Worm (Caenorhabditis elegans): ENCODE measurements around the gene idpp-7.

Gene idpp-7

DNA sequence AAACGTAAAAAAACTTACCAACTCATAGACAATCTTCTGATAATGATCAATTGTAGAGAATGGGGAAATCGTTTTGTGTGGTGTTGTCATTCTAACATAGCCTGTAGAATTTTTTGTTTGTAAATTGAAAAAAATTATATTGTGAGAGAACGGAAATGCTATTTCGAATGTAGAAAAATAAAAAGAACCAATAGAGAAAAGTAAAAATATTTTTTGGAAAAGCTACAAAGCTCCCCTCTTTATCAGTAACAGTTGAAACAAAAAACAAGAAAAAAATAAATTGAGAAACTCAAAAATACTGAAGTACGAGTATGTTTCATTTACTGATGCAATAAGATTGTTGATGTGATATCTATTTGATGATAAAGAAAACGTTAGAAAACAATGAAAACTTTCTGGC is 8.1 kb upstream of the idpp-7 start, which contains the start of gene C27D8.3:
Gene C27D8.3 (minus strand): TSS at position 101 of the 400 bp plus-strand sequence.
- no peak for TF ChIP-seq sptf-1 (tag; optimal IDR thresholded peaks at IDR 0.05)
- no peak for TF ChIP-seq bed-3 (GFP tag; optimal IDR thresholded peaks at IDR 0.05)
- TF ChIP-seq mab-5 (tag; optimal IDR thresholded peaks at IDR 0.05), result no peak
- no peak for TF ChIP-seq snpc-4 (tag; optimal IDR thresholded peaks at IDR 0.05)
- TF ChIP-seq nhr-76 (tag; optimal IDR thresholded peaks at IDR 0.05), result no peak
- no peak for TF ChIP-seq unc-39 (tag; optimal IDR thresholded peaks at IDR 0.05)
- no peak for TF ChIP-seq mls-2 (tag; optimal IDR thresholded peaks at IDR 0.05)
- no peak for TF ChIP-seq tbx-8 (GFP tag; optimal IDR thresholded peaks at IDR 0.05)
- TF ChIP-seq mep-1 (tag; optimal IDR thresholded peaks at IDR 0.05), result no peak
- TF ChIP-seq M03D4.4 (tag; optimal IDR thresholded peaks at IDR 0.05), result no peak
- TF ChIP-seq ceh-39 (tag; optimal IDR thresholded peaks at IDR 0.05), result no peak
- no peak for TF ChIP-seq drap-1 (GFP tag; optimal IDR thresholded peaks at IDR 0.05)
- no peak for TF ChIP-seq cnd-1 (tag; optimal IDR thresholded peaks at IDR 0.05)

DNA sequence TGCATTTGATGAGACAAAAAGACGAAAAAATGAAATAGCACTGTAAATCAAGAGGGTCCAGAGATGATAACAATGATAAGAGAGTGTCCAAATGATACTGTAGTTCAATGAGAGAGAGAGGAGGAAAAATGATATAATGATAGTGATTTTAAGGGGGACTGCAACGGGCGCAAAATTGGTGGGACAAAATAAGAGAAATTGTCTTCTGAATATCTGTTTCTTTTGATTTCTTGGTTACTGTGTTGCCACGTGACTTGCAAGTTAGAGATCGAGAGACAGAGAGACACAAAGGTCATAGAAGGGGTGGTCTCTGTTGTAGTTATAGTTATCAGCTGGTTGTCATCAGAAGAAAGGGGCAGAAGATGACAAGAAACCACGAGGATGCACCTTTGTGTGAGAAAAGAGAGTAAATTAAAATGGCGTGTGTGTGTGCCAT is 3.8 kb upstream of the idpp-7 start:
- TF ChIP-seq elt-3 (tag; optimal IDR thresholded peaks at IDR 0.05), result peak; percentile 89
- no peak for TF ChIP-seq lin-32 (GFP tag; optimal IDR thresholded peaks at IDR 0.05)

DNA sequence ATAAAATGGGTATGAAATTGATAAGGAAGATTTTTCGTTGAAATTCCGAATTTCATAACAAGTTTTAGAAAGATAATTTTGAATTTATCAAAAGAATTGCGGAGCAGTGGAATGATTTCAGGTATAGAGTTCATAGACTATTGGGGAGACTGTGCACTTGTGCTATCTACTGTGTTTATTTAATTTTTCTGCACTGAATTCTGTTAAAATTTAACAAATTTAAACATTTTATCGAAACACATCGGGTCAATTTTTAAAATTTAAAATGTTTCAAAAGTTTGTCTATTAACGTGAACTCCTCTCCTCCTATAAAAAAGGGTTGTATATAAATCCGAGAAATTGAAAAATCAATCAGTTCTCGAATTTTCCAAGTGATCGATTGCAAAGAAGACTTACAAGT is 2.2 kb upstream of the idpp-7 start, which contains the start of gene C27D8.1:
Gene C27D8.1 (plus strand): TSS at position 301 of the 400 bp plus-strand sequence.
- TF ChIP-seq M03D4.4 (tag; optimal IDR thresholded peaks at IDR 0.05), result no peak
- no peak for TF ChIP-seq flh-1 (GFP tag; optimal IDR thresholded peaks at IDR 0.05)
- TF ChIP-seq drap-1 (GFP tag; optimal IDR thresholded peaks at IDR 0.05), result no peak
- no peak for TF ChIP-seq sptf-1 (tag; optimal IDR thresholded peaks at IDR 0.05)
- TF ChIP-seq mls-2 (tag; optimal IDR thresholded peaks at IDR 0.05), result no peak
- no peak for TF ChIP-seq unc-62 (GFP tag; optimal IDR thresholded peaks at IDR 0.05)
- no peak for TF ChIP-seq nhr-237 (tag; optimal IDR thresholded peaks at IDR 0.05)
- TF ChIP-seq mep-1 (tag; optimal IDR thresholded peaks at IDR 0.05), result no peak
- TF ChIP-seq ztf-11 (tag; optimal IDR thresholded peaks at IDR 0.05), result no peak
- TF ChIP-seq cnd-1 (tag; optimal IDR thresholded peaks at IDR 0.05), result no peak
- TF ChIP-seq tbx-8 (GFP tag; optimal IDR thresholded peaks at IDR 0.05), result no peak
- no peak for TF ChIP-seq nhr-28 (tag; optimal IDR thresholded peaks at IDR 0.05)
- no peak for TF ChIP-seq ceh-39 (tag; optimal IDR thresholded peaks at IDR 0.05)
- no peak for TF ChIP-seq nhr-12 (tag; optimal IDR thresholded peaks at IDR 0.05)
- TF ChIP-seq blmp-1 (tag; optimal IDR thresholded peaks at IDR 0.05), result no peak
- TF ChIP-seq ceh-83 (GFP tag; optimal IDR thresholded peaks at IDR 0.05), result no peak
- no peak for TF ChIP-seq elt-3 (tag; optimal IDR thresholded peaks at IDR 0.05)
- TF ChIP-seq sem-2 (GFP tag; optimal IDR thresholded peaks at IDR 0.05), result no peak

DNA sequence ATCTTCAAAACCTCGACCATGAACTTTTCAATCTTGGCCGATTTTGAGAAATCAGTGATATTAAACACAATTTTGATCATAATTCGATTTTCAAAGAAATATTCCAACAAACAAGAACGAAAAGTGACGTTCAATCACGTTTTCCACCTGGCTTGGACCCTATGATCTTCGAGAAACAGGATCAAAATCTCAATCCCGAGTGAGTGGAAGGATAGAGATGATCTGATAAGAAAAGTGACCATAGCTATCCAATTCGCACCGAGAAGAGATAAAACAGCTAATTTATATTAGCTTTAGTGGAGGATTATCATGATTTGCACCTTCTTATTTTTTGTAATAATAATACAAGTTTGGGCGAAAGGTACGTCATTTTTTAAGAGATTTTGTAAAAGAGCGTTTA is 1.3 kb downstream of the idpp-7 start, which contains the start of gene T23F6.2:
Gene T23F6.2 (plus strand): TSS at position 251 of the 400 bp plus-strand sequence.
- TF ChIP-seq nhr-2 (tag; optimal IDR thresholded peaks at IDR 0.05), result no peak
- TF ChIP-seq elt-1 (tag; optimal IDR thresholded peaks at IDR 0.05; ENCODE audit: borderline replicate concordance, insufficient read depth), result peak; percentile 47

DNA sequence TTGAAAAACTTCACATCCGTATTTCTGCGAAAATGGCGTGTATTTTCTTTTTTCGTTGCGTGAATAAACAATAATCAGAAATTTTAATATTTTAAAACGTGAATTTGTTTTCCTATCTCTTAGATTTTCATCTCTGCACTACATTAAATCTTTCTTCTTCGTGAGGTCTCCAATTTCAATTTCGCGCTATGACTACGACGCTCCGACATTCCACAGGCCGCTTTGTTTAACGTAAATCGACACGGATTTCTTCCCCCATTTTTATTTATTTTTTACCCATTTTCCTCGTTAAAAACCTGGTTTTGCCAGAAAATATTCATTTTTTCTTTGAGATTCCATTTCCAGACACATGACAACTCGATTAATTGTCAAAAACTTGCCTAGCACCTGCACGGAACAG is 4.9 kb downstream of the idpp-7 start, which contains the start of the genes T23F6.3 and rbd-1:
Gene T23F6.3 (minus strand): TSS at position 120 of the 400 bp plus-strand sequence.
Gene rbd-1 (plus strand): TSS at position 346 of the 400 bp plus-strand sequence.
- TF ChIP-seq ceh-43 (GFP tag; optimal IDR thresholded peaks at IDR 0.05) (no peak), lin-32 (GFP tag; optimal IDR thresholded peaks at IDR 0.05) (no peak), mls-2 (tag; optimal IDR thresholded peaks at IDR 0.05) (no peak), tbx-8 (GFP tag; optimal IDR thresholded peaks at IDR 0.05) (no peak), cnd-1 (tag; optimal IDR thresholded peaks at IDR 0.05) (no peak), ceh-39 (tag; optimal IDR thresholded peaks at IDR 0.05) (no peak), hlh-1 (tag; optimal IDR thresholded peaks at IDR 0.05) (peak; percentile 5), flh-1 (GFP tag; optimal IDR thresholded peaks at IDR 0.05) (no peak), M03D4.4 (tag; optimal IDR thresholded peaks at IDR 0.05) (peak; percentile 10), drap-1 (GFP tag; optimal IDR thresholded peaks at IDR 0.05) (peak; percentile 41), lin-13 (tag; optimal IDR thresholded peaks at IDR 0.05) (peak; percentile 74), pha-4 (tag; optimal IDR thresholded peaks at IDR 0.05) (peak; percentile 73), nhr-12 (tag; optimal IDR thresholded peaks at IDR 0.05) (no peak), nhr-237 (tag; optimal IDR thresholded peaks at IDR 0.05) (peak; percentile 81), lsy-2 (tag; optimal IDR thresholded peaks at IDR 0.05) (peak; percentile 78), elt-1 (tag; optimal IDR thresholded peaks at IDR 0.05; ENCODE audit: borderline replicate concordance, insufficient read depth) (no peak), ham-2 (GFP tag; optimal IDR thresholded peaks at IDR 0.05) (no peak), mab-5 (tag; optimal IDR thresholded peaks at IDR 0.05) (peak; percentile 40), mep-1 (tag; optimal IDR thresholded peaks at IDR 0.05) (peak; percentile 81), sptf-1 (tag; optimal IDR thresholded peaks at IDR 0.05) (peak; percentile 71)
